Worm (Caenorhabditis elegans) whole organism, midembryonic: Measurements from ENCODE around the gene cand-1.

ENCODE experiments used
- T22C8.4 ChIP-seq: fragments of 200-800 bp; sonication (Bioruptor generic); IDR thresholded peaks from 2 replicates; pipeline ENCODE4 v1.3.6; 2022; ENCODE audit warnings: missing genetic modification characterization, missing compliant biosample characterization
- klf-2 ChIP-seq: fragments of 200-800 bp; sonication (Bioruptor generic); conservative IDR thresholded peaks from 2 replicates; pipeline ENCODE4 v1.3.6; 2022; ENCODE audit warnings: missing genetic modification reagents, missing genetic modification characterization, missing compliant biosample characterization
- med-1 ChIP-seq: sonication (generic microtip); optimal IDR thresholded peaks from 2 replicates; lab custom pipeline; 2017; ENCODE audit warnings: missing genetic modification characterization, mild to moderate bottlenecking, missing compliant biosample characterization, antibody characterized with exemption, missing genetic modification reagents; ENCODE audit not compliant: insufficient read depth
- ztf-23 ChIP-seq: fragments of 200-800 bp; sonication (Bioruptor generic); IDR thresholded peaks from 2 replicates; pipeline ENCODE4 v1.3.6; 2022; ENCODE audit warnings: missing genetic modification reagents, missing genetic modification characterization, missing compliant biosample characterization

ce11 chrV:16794828-16795354 lies 7.8 kb upstream of the cand-1 start, which contains the start of the genes ctps-1 and pus-1:
- TF ChIP-seq ztf-23 (GFP tag; lab: Robert Waterston, UW) (no peak), med-1 (GFP tag; lab: Kevin White, UChicago) (no peak), klf-2 (no peak), T22C8.4 (GFP tag; lab: Robert Waterston, UW) (no peak)
